Worm (Caenorhabditis elegans) whole organism, young adult: ENCODE results near the gene fut-4.
A peak's percentile ranks its signal among the peaks of the same experiment; 100 is the strongest.

ENCODE experiments used
- B0019.2 ChIP-seq: fragments of 200-800 bp; sonication (Bioruptor generic); conservative IDR thresholded peaks from 2 replicates; pipeline ENCODE4 v1.3.6; 2022; ENCODE audit warnings: missing genetic modification reagents, missing genetic modification characterization, missing compliant biosample characterization
- B0261.1 ChIP-seq: sonication (generic microtip); optimal IDR thresholded peaks from 2 replicates; lab custom pipeline; 2016; ENCODE audit warnings: mild to moderate bottlenecking, missing genetic modification characterization, moderate library complexity, missing compliant biosample characterization
- B0336.3 ChIP-seq: fragments of 200-800 bp; sonication (Bioruptor generic); IDR thresholded peaks from 2 replicates; pipeline ENCODE4 v1.3.6; 2022; ENCODE audit warnings: missing genetic modification characterization, missing compliant biosample characterization
- C06A6.2 ChIP-seq: fragments of 200-800 bp; sonication (Bioruptor generic); conservative IDR thresholded peaks from 2 replicates; pipeline ENCODE4 v1.3.6; 2022; ENCODE audit warnings: missing genetic modification characterization, missing compliant biosample characterization
- F23B12.7 ChIP-seq: sonication (generic microtip); optimal IDR thresholded peaks from 2 replicates; lab custom pipeline; 2017; ENCODE audit warnings: missing genetic modification characterization, mild to moderate bottlenecking, missing compliant biosample characterization, antibody characterized with exemption, moderate library complexity; ENCODE audit not compliant: insufficient read depth
- K11D2.4 ChIP-seq: fragments of 200-800 bp; sonication (Bioruptor generic); IDR thresholded peaks from 2 replicates; pipeline ENCODE4 v1.3.6; 2022; ENCODE audit warnings: missing genetic modification reagents, missing genetic modification characterization, missing compliant biosample characterization
- Y53G8AR.9 ChIP-seq: fragments of 200-800 bp; sonication (Bioruptor generic); conservative IDR thresholded peaks from 2 replicates; pipeline ENCODE4 v1.3.6; 2022; ENCODE audit warnings: missing genetic modification reagents, missing genetic modification characterization, missing compliant biosample characterization
- Y56A3A.18 ChIP-seq: fragments of 200-800 bp; sonication (Bioruptor generic); IDR thresholded peaks from 2 replicates; pipeline ENCODE4 v1.3.6; 2022; ENCODE audit warnings: missing genetic modification reagents, missing genetic modification characterization, missing compliant biosample characterization
- Y79H2A.3 ChIP-seq: fragments of 200-800 bp; sonication (Bioruptor generic); conservative IDR thresholded peaks from 2 replicates; pipeline ENCODE4 v1.3.6; 2022; ENCODE audit warnings: missing genetic modification reagents, missing genetic modification characterization, missing compliant biosample characterization
- akir-1 ChIP-seq: fragments of 200-800 bp; sonication (Bioruptor generic); optimal IDR thresholded peaks from 2 replicates; lab custom pipeline; 2018; ENCODE audit warnings: mild to moderate bottlenecking, missing genetic modification characterization, moderate library complexity, missing compliant biosample characterization
- atf-7 ChIP-seq: sonication (generic microtip); optimal IDR thresholded peaks from 2 replicates; lab custom pipeline; 2017; ENCODE audit warnings: mild to moderate bottlenecking, missing genetic modification characterization, missing compliant biosample characterization
- athp-1 ChIP-seq: sonication (generic microtip); optimal IDR thresholded peaks from 2 replicates; lab custom pipeline; 2017; ENCODE audit warnings: mild to moderate bottlenecking, missing genetic modification characterization, missing compliant biosample characterization
- ccch-3 ChIP-seq: fragments of 200-800 bp; sonication (Bioruptor generic); optimal IDR thresholded peaks from 2 replicates; lab custom pipeline; 2018; ENCODE audit warnings: mild to moderate bottlenecking, missing genetic modification characterization, missing compliant biosample characterization
- ceh-40 ChIP-seq: fragments of 200-800 bp; sonication (Bioruptor generic); IDR thresholded peaks from 2 replicates; pipeline ENCODE4 v1.3.6; 2022; ENCODE audit warnings: missing genetic modification characterization, missing compliant biosample characterization
- ceh-58 ChIP-seq: fragments of 200-800 bp; sonication (Bioruptor generic); IDR thresholded peaks from 2 replicates; pipeline ENCODE4 v1.3.6; 2022; ENCODE audit warnings: missing genetic modification characterization, missing compliant biosample characterization
- ceh-79 ChIP-seq: sonication (generic microtip); optimal IDR thresholded peaks from 2 replicates; lab custom pipeline; 2017; ENCODE audit warnings: mild to moderate bottlenecking, missing genetic modification characterization, missing compliant biosample characterization
- dox-1 ChIP-seq: fragments of 200-800 bp; sonication (Bioruptor generic); IDR thresholded peaks from 2 replicates; pipeline ENCODE4 v1.3.6; 2022; ENCODE audit warnings: missing genetic modification reagents, missing genetic modification characterization, missing compliant biosample characterization
- dpff-1 ChIP-seq: sonication (generic microtip); optimal IDR thresholded peaks from 2 replicates; lab custom pipeline; 2017; ENCODE audit warnings: mild to moderate bottlenecking, missing genetic modification characterization, missing compliant biosample characterization
- egl-44 ChIP-seq: fragments of 200-800 bp; sonication (Bioruptor generic); IDR thresholded peaks from 2 replicates; pipeline ENCODE4 v1.3.6; 2022; ENCODE audit warnings: missing genetic modification reagents, missing genetic modification characterization, missing compliant biosample characterization
- ekl-4 ChIP-seq: fragments of 200-800 bp; sonication (Bioruptor generic); IDR thresholded peaks from 2 replicates; pipeline ENCODE4 v1.3.6; 2022; ENCODE audit warnings: missing genetic modification reagents, missing genetic modification characterization, missing compliant biosample characterization
- fkh-3 ChIP-seq: sonication (generic microtip); optimal IDR thresholded peaks from 2 replicates; lab custom pipeline; 2016; ENCODE audit warnings: mild to moderate bottlenecking, missing genetic modification characterization, missing compliant biosample characterization
- him-1 ChIP-seq: sonication (generic microtip); optimal IDR thresholded peaks from 2 replicates; lab custom pipeline; 2016; ENCODE audit warnings: missing genotype, missing genetic modification reagents, missing genetic modification characterization, missing compliant biosample characterization
- hmg-1.2 ChIP-seq: fragments of 200-800 bp; sonication (Bioruptor generic); IDR thresholded peaks from 2 replicates; pipeline ENCODE4 v1.3.6; 2022; ENCODE audit warnings: missing genetic modification reagents, missing genetic modification characterization, missing compliant biosample characterization
- hsf-1 ChIP-seq: fragments of 200-800 bp; sonication (Bioruptor generic); IDR thresholded peaks from 2 replicates; pipeline ENCODE4 v1.3.6; 2022; ENCODE audit warnings: missing genetic modification reagents, missing genetic modification characterization, missing compliant biosample characterization
- let-607 ChIP-seq, 2 experiments: fragments of 200-800 bp in 1 of 2; sonication (Bioruptor generic) in 1 of 2; sonication (generic microtip) in 1 of 2; optimal IDR thresholded peaks; 2 replicates each; lab custom pipeline; 2016 to 2018; ENCODE audit warnings: mild to moderate bottlenecking in 2 of 2, missing compliant biosample characterization in 2 of 2, missing genetic modification characterization in 2 of 2, moderate library complexity in 2 of 2, missing genotype in 1 of 2
- lin-26 ChIP-seq: fragments of 200-800 bp; sonication (Bioruptor generic); IDR thresholded peaks from 2 replicates; pipeline ENCODE4 v1.3.6; 2022; ENCODE audit warnings: missing genetic modification reagents, missing genetic modification characterization, missing compliant biosample characterization
- lin-54 ChIP-seq: fragments of 200-800 bp; sonication (Bioruptor generic); optimal IDR thresholded peaks from 2 replicates; lab custom pipeline; 2018; ENCODE audit warnings: mild to moderate bottlenecking, missing genetic modification characterization, missing compliant biosample characterization
- madf-10 ChIP-seq: sonication (generic microtip); optimal IDR thresholded peaks from 2 replicates; lab custom pipeline; 2016; ENCODE audit warnings: mild to moderate bottlenecking, missing genetic modification characterization, missing compliant biosample characterization
- mcd-1 ChIP-seq: fragments of 200-800 bp; sonication (Bioruptor generic); IDR thresholded peaks from 2 replicates; pipeline ENCODE4 v1.3.6; 2022; ENCODE audit warnings: missing genetic modification reagents, missing genetic modification characterization, missing compliant biosample characterization
- nfyb-1 ChIP-seq: fragments of 200-800 bp; sonication (Bioruptor generic); IDR thresholded peaks from 2 replicates; pipeline ENCODE4 v1.3.6; 2022; ENCODE audit warnings: missing genetic modification reagents, missing genetic modification characterization, missing compliant biosample characterization
- nhr-120 ChIP-seq: fragments of 200-800 bp; sonication (Bioruptor generic); IDR thresholded peaks from 2 replicates; pipeline ENCODE4 v1.3.6; 2022; ENCODE audit warnings: missing genetic modification characterization, missing compliant biosample characterization
- nhr-179 ChIP-seq: sonication (generic microtip); optimal IDR thresholded peaks from 2 replicates; lab custom pipeline; 2016; ENCODE audit warnings: mild to moderate bottlenecking, missing genetic modification characterization, missing compliant biosample characterization
- nhr-90 ChIP-seq: sonication (generic microtip); optimal IDR thresholded peaks from 2 replicates; lab custom pipeline; 2016; ENCODE audit warnings: missing genotype, mild to moderate bottlenecking, missing genetic modification characterization, missing compliant biosample characterization
- rcor-1 ChIP-seq: fragments of 200-800 bp; sonication (Bioruptor generic); IDR thresholded peaks from 2 replicates; pipeline ENCODE4 v1.3.6; 2022; ENCODE audit warnings: missing genetic modification reagents, missing genetic modification characterization, missing compliant biosample characterization
- snpc-1.1 ChIP-seq: sonication (generic microtip); optimal IDR thresholded peaks from 2 replicates; lab custom pipeline; 2017; ENCODE audit warnings: missing genetic modification characterization, mild to moderate bottlenecking, missing compliant biosample characterization, antibody characterized with exemption, moderate library complexity, missing genotype, missing genetic modification reagents; ENCODE audit not compliant: insufficient read depth
- somi-1 ChIP-seq: fragments of 200-800 bp; sonication (Bioruptor generic); optimal IDR thresholded peaks from 2 replicates; lab custom pipeline; 2018; ENCODE audit warnings: mild to moderate bottlenecking, missing genetic modification characterization, missing compliant biosample characterization
- tbx-9 ChIP-seq: sonication (generic microtip); optimal IDR thresholded peaks from 2 replicates; lab custom pipeline; 2016; ENCODE audit warnings: borderline replicate concordance, missing genetic modification characterization, inconsistent platforms, missing compliant biosample characterization
- unc-130 ChIP-seq: sonication (generic microtip); optimal IDR thresholded peaks from 2 replicates; lab custom pipeline; 2016; ENCODE audit warnings: missing genetic modification reagents, missing genetic modification characterization, missing compliant biosample characterization
- unc-62 ChIP-seq: fragments of 150-350 bp; optimal IDR thresholded peaks from 2 replicates; lab custom pipeline; 2014; ENCODE audit warnings: missing biosample characterization, missing genetic modification reagents, missing genetic modification characterization
- zim-3 ChIP-seq: sonication (generic microtip); optimal IDR thresholded peaks from 2 replicates; lab custom pipeline; 2017; ENCODE audit warnings: mild to moderate bottlenecking, missing genetic modification characterization, moderate library complexity, missing compliant biosample characterization
- ztf-22 ChIP-seq: fragments of 200-800 bp; sonication (Bioruptor generic); optimal IDR thresholded peaks from 2 replicates; lab custom pipeline; 2018; ENCODE audit warnings: mild to moderate bottlenecking, missing genetic modification characterization, moderate library complexity, missing compliant biosample characterization
- ztf-25 ChIP-seq: fragments of 200-800 bp; sonication (Bioruptor generic); IDR thresholded peaks from 2 replicates; pipeline ENCODE4 v1.3.6; 2022; ENCODE audit warnings: missing genetic modification reagents, missing genetic modification characterization, missing compliant biosample characterization
- ztf-3 ChIP-seq: fragments of 200-800 bp; sonication (Bioruptor generic); optimal IDR thresholded peaks from 2 replicates; lab custom pipeline; 2018; ENCODE audit warnings: mild to moderate bottlenecking, missing genetic modification characterization, missing compliant biosample characterization
- ztf-6 ChIP-seq: fragments of 200-800 bp; sonication (Bioruptor generic); IDR thresholded peaks from 2 replicates; pipeline ENCODE4 v1.3.6; 2022; ENCODE audit warnings: missing genetic modification reagents, missing genetic modification characterization, missing compliant biosample characterization

fut-4 gene

ce11 chrII:2862557-2863035, 40.3 kb upstream of the fut-4 start:
- no peak for TF ChIP-seq ceh-40 (GFP tag; lab: Robert Waterston, UW)
- no peak for TF ChIP-seq ekl-4
- TF ChIP-seq ceh-79 (tag; lab: Kevin White, UChicago): no peak
- no peak for TF ChIP-seq fkh-3 (tag; lab: Kevin White, UChicago)
- no peak for TF ChIP-seq B0261.1 (tag; lab: Kevin White, UChicago)
- TF ChIP-seq K11D2.4 (GFP tag; lab: Robert Waterston, UW): no peak
- TF ChIP-seq ztf-6 (GFP tag; lab: Robert Waterston, UW): no peak
- TF ChIP-seq C06A6.2 (GFP tag; lab: Robert Waterston, UW): no peak
- no peak for TF ChIP-seq zim-3 (tag; lab: Kevin White, UChicago)
- TF ChIP-seq him-1 (tag; lab: Kevin White, UChicago): no peak
- TF ChIP-seq atf-7 (tag; lab: Kevin White, UChicago): no peak
- TF ChIP-seq mcd-1 (GFP tag; lab: Robert Waterston, UW): no peak
- no peak for TF ChIP-seq hsf-1 (GFP tag; lab: Robert Waterston, UW)

- no peak for TF ChIP-seq unc-62
- no peak for TF ChIP-seq dpff-1
- TF ChIP-seq let-607 (tag; optimal IDR thresholded peaks at IDR 0.05; lab: Kevin White, UChicago): peak in 1 of 2 experiments; percentile 11
- TF ChIP-seq F23B12.7 (tag; lab: Kevin White, UChicago): peak; percentile 31
- peak; percentile 83; the same call in 1 of the 2 replicates for TF ChIP-seq egl-44 (GFP tag; lab: Robert Waterston, UW)
- TF ChIP-seq somi-1 (GFP tag; lab: Kevin White, UChicago): no peak
- no peak for TF ChIP-seq ztf-22 (GFP tag; lab: Kevin White, UChicago)
- no peak for TF ChIP-seq ceh-58 (GFP tag; lab: Robert Waterston, UW)
- no peak for TF ChIP-seq atf-7 (tag; lab: Kevin White, UChicago)
- peak; percentile 54 for TF ChIP-seq nhr-90
- TF ChIP-seq lin-54 (GFP tag; lab: Kevin White, UChicago): peak; percentile 31
- TF ChIP-seq nhr-179: no peak
- peak; percentile 42; the same call in 1 of the 2 replicates for TF ChIP-seq lin-26 (GFP tag; lab: Robert Waterston, UW)
- peak; percentile 58; the same call in 1 of the 2 replicates for TF ChIP-seq nfyb-1 (GFP tag; lab: Robert Waterston, UW)
- no peak for TF ChIP-seq Y79H2A.3 (GFP tag; lab: Robert Waterston, UW)
- TF ChIP-seq Y53G8AR.9 (GFP tag; lab: Robert Waterston, UW): no peak
- peak; percentile 66 for TF ChIP-seq hmg-1.2
- TF ChIP-seq ccch-3 (GFP tag; lab: Kevin White, UChicago): no peak
- TF ChIP-seq unc-130 (GFP tag; lab: Kevin White, UChicago): no peak
- no peak for TF ChIP-seq C06A6.2 (GFP tag; lab: Robert Waterston, UW)
- TF ChIP-seq ztf-25 (GFP tag; lab: Robert Waterston, UW): peak; percentile 46; the same call in 1 of the 2 replicates
- TF ChIP-seq fkh-3 (tag; lab: Kevin White, UChicago): no peak
- peak; percentile 3 for TF ChIP-seq athp-1 (tag; lab: Kevin White, UChicago)
- TF ChIP-seq rcor-1 (GFP tag; lab: Robert Waterston, UW): peak; percentile 39; the same call in 1 of the 2 replicates
- TF ChIP-seq ztf-3: peak; percentile 26
- TF ChIP-seq nhr-120 (GFP tag; lab: Robert Waterston, UW): no peak
- TF ChIP-seq mcd-1 (GFP tag; lab: Robert Waterston, UW): peak; percentile 57
- TF ChIP-seq akir-1 (GFP tag; lab: Kevin White, UChicago): no peak
- peak; percentile 56; the same call in 1 of the 2 replicates for TF ChIP-seq B0336.3 (GFP tag; lab: Robert Waterston, UW)
- TF ChIP-seq B0019.2: no peak
- no peak for TF ChIP-seq tbx-9 (tag; lab: Kevin White, UChicago)
- peak; percentile 57 for TF ChIP-seq dox-1 (GFP tag; lab: Robert Waterston, UW)
- TF ChIP-seq B0261.1 (tag; lab: Kevin White, UChicago): peak; percentile 83
- TF ChIP-seq madf-10: peak; percentile 18
- TF ChIP-seq ceh-40 (GFP tag; lab: Robert Waterston, UW): no peak
- 0 out of 2 replicates have a peak, but pooled peaks have one; percentile 50 for TF ChIP-seq Y56A3A.18 (GFP tag; lab: Robert Waterston, UW)
- peak; percentile 4 for TF ChIP-seq snpc-1.1 (tag; lab: Kevin White, UChicago)
These were observed 39.2 kb upstream of the fut-4 start for ce11 chrII:2861385-2862099.
